Fruit fly (Drosophila melanogaster): Measurements from ENCODE around the gene E5.

- TF ChIP-seq rn (GFP tag; IDR thresholded peaks at IDR 0.05) (no peak), CG8301 (tag; optimal IDR thresholded peaks at IDR 0.05) (peak; percentile 44), fd96Ca (GFP tag; IDR thresholded peaks at IDR 0.05) (peak; percentile 39; the same call in 1 of the 3 replicates), CG32121 (GFP tag; IDR thresholded peaks at IDR 0.05) (no peak), CG4496 (GFP tag; IDR thresholded peaks at IDR 0.05) (peak; percentile 41; the same call in 1 of the 3 replicates), Ets98B (GFP tag; IDR thresholded peaks at IDR 0.05) (peak; percentile 41; the same call in 1 of the 2 replicates), D1 (tag; optimal IDR thresholded peaks at IDR 0.05) (no peak), Pif1B (GFP tag; optimal IDR thresholded peaks at IDR 0.05) (peak; percentile 67)
Observed at dm6 chr3R:13840956-13841355, 33.8 kb downstream of the E5 start.

Data from whole organism, pupa.